Fruit fly (Drosophila melanogaster) whole organism, embryonic: ENCODE data around the gene Mfe2.

Experiments used
- Bdp1 ChIP-seq: fragments of 200-800 bp; sonication (Bioruptor generic); optimal IDR thresholded peaks from 3 replicates; lab custom pipeline; 2016; ENCODE audit warnings: missing biosample characterization, missing genetic modification characterization
- CG10565 ChIP-seq: fragments of 200-800 bp; sonication (Bioruptor generic); optimal IDR thresholded peaks from 3 replicates; lab custom pipeline; 2016; ENCODE audit warnings: missing biosample characterization, mild to moderate bottlenecking, missing genetic modification characterization
- CG10654 ChIP-seq: fragments of 200-800 bp; sonication (Bioruptor generic); optimal IDR thresholded peaks from 2 replicates; lab custom pipeline; 2016; ENCODE audit warnings: missing biosample characterization, missing genetic modification characterization
- CG11723 ChIP-seq: fragments of 200-800 bp; sonication (Bioruptor generic); optimal IDR thresholded peaks from 2 replicates; lab custom pipeline; 2017; ENCODE audit warnings: missing biosample characterization, mild to moderate bottlenecking, missing genetic modification characterization
- CG12155 ChIP-seq: fragments of 200-800 bp; sonication (Bioruptor generic); optimal IDR thresholded peaks from 3 replicates; lab custom pipeline; 2016; ENCODE audit warnings: missing biosample characterization, missing genetic modification characterization
- CG13424 ChIP-seq: fragments of 200-800 bp; sonication (Bioruptor generic); optimal IDR thresholded peaks from 2 replicates; lab custom pipeline; 2019; ENCODE audit warnings: missing biosample characterization, mild to moderate bottlenecking, missing genetic modification characterization, moderate library complexity
- CG14860 ChIP-seq: fragments of 200-800 bp; sonication (Bioruptor generic); IDR thresholded peaks from 3 replicates; pipeline ENCODE4 v1.3.6; 2022; ENCODE audit warnings: missing biosample characterization, missing genetic modification characterization; ENCODE audit not compliant: partially characterized antibody
- CG1602 ChIP-seq: fragments of 200-800 bp; sonication (Bioruptor generic); optimal IDR thresholded peaks from 3 replicates; lab custom pipeline; 2016; ENCODE audit warnings: missing biosample characterization, missing genetic modification characterization
- CG16813 ChIP-seq: fragments of 200-800 bp; sonication (Bioruptor generic); IDR thresholded peaks from 3 replicates; pipeline ENCODE4 v1.3.6; 2022; ENCODE audit warnings: missing biosample characterization, missing genetic modification characterization; ENCODE audit not compliant: partially characterized antibody
- CG17912 ChIP-seq: fragments of 200-800 bp; sonication (Bioruptor generic); optimal IDR thresholded peaks from 2 replicates; lab custom pipeline; 2018; ENCODE audit warnings: missing biosample characterization, mild to moderate bottlenecking, missing genetic modification characterization
- CG2116 ChIP-seq: fragments of 200-800 bp; sonication (Bioruptor generic); optimal IDR thresholded peaks from 3 replicates; lab custom pipeline; 2018; ENCODE audit warnings: missing biosample characterization, mild to moderate bottlenecking, missing genetic modification characterization
- CG2712 ChIP-seq: fragments of 200-800 bp; optimal IDR thresholded peaks from 3 replicates; lab custom pipeline; 2019; ENCODE audit warnings: missing biosample characterization, mild to moderate bottlenecking, missing genetic modification characterization, moderate library complexity
- CG4854 ChIP-seq: fragments of 200-800 bp; sonication (Bioruptor generic); optimal IDR thresholded peaks from 2 replicates; lab custom pipeline; 2016; ENCODE audit warnings: missing biosample characterization, missing genetic modification characterization, inconsistent platforms
- CG5953 ChIP-seq: fragments of 200-800 bp; sonication (Bioruptor generic); IDR thresholded peaks from 2 replicates; pipeline ENCODE4 v1.3.6; 2022; ENCODE audit warnings: missing biosample characterization, missing genetic modification characterization
- CG6654 ChIP-seq: fragments of 200-800 bp; sonication (Bioruptor generic); optimal IDR thresholded peaks from 2 replicates; lab custom pipeline; 2017; ENCODE audit warnings: missing biosample characterization, mild to moderate bottlenecking, missing genetic modification characterization
- CG8359 ChIP-seq: fragments of 200-800 bp; sonication (Bioruptor generic); optimal IDR thresholded peaks from 2 replicates; lab custom pipeline; 2017; ENCODE audit warnings: missing biosample characterization, mild to moderate bottlenecking, missing genetic modification characterization, borderline replicate concordance
- CG8765 ChIP-seq: fragments of 200-800 bp; sonication (Bioruptor generic); IDR thresholded peaks from 2 replicates; pipeline ENCODE4 v1.3.6; 2022; ENCODE audit warnings: missing biosample characterization, missing genetic modification characterization
- Dp ChIP-seq: fragments of 200-800 bp; sonication (Bioruptor generic); optimal IDR thresholded peaks from 2 replicates; lab custom pipeline; 2018; ENCODE audit warnings: missing biosample characterization, mild to moderate bottlenecking, missing genetic modification characterization, moderate library complexity
- HLH3B ChIP-seq: fragments of 200-800 bp; sonication (Bioruptor generic); IDR thresholded peaks from 2 replicates; pipeline ENCODE4 v1.3.6; 2022; ENCODE audit warnings: missing biosample characterization, missing genetic modification characterization
- HLH54F ChIP-seq: fragments of 200-800 bp; sonication (Bioruptor generic); optimal IDR thresholded peaks from 3 replicates; lab custom pipeline; 2016; ENCODE audit warnings: missing biosample characterization, missing genetic modification characterization
- Lhr ChIP-seq: fragments of 200-800 bp; sonication (Bioruptor generic); optimal IDR thresholded peaks from 3 replicates; lab custom pipeline; 2017; ENCODE audit warnings: mild to moderate bottlenecking, missing biosample characterization, missing genetic modification reagents, missing genetic modification characterization
- Mes4 ChIP-seq: fragments of 200-800 bp; sonication (Bioruptor generic); optimal IDR thresholded peaks from 2 replicates; lab custom pipeline; 2016; ENCODE audit warnings: missing biosample characterization, missing genetic modification characterization
- Opbp ChIP-seq: fragments of 200-800 bp; sonication (Bioruptor generic); IDR thresholded peaks from 3 replicates; pipeline ENCODE4 v1.3.6; 2022; ENCODE audit warnings: missing biosample characterization, missing genetic modification characterization; ENCODE audit not compliant: partially characterized antibody
- Pdp1 ChIP-seq, 2 experiments: fragments of 200-800 bp; sonication (Bioruptor generic); optimal IDR thresholded peaks; 3 replicates each; lab custom pipeline; 2016; ENCODE audit warnings: missing biosample characterization in 2 of 2, missing genetic modification characterization in 2 of 2, mild to moderate bottlenecking in 1 of 2, moderate library complexity in 1 of 2
- Rfx ChIP-seq: fragments of 200-800 bp; sonication (Bioruptor generic); IDR thresholded peaks from 2 replicates; pipeline ENCODE4 v1.3.6; 2022; ENCODE audit warnings: missing biosample characterization, missing genetic modification characterization
- Rx ChIP-seq: fragments of 200-800 bp; sonication (Bioruptor generic); IDR thresholded peaks from 2 replicates; pipeline ENCODE4 v1.3.6; 2022; ENCODE audit warnings: missing biosample characterization, missing genetic modification characterization
- Usf ChIP-seq: fragments of 200-800 bp; sonication (Bioruptor generic); optimal IDR thresholded peaks from 2 replicates; lab custom pipeline; 2017; ENCODE audit warnings: missing genotype, missing biosample characterization, missing genetic modification characterization
- ac ChIP-seq: fragments of 200-800 bp; sonication (Bioruptor generic); optimal IDR thresholded peaks from 3 replicates; lab custom pipeline; 2017; ENCODE audit warnings: missing biosample characterization, mild to moderate bottlenecking, missing genetic modification characterization
- bsh ChIP-seq, 2 experiments: fragments of 200-800 bp; sonication (Bioruptor generic); optimal IDR thresholded peaks; 2 replicates each; lab custom pipeline; 2017 to 2018; ENCODE audit warnings: mild to moderate bottlenecking in 2 of 2, missing biosample characterization in 2 of 2, missing genetic modification characterization in 2 of 2, moderate library complexity in 1 of 2
- dmrt99B ChIP-seq: fragments of 200-800 bp; sonication (Bioruptor generic); optimal IDR thresholded peaks from 2 replicates; lab custom pipeline; 2018; ENCODE audit warnings: missing biosample characterization, mild to moderate bottlenecking, missing genetic modification characterization, moderate library complexity
- dpn ChIP-seq, 2 experiments: fragments of 200-800 bp; sonication (Bioruptor generic); optimal IDR thresholded peaks; 3 replicates each; lab custom pipeline; 2016; ENCODE audit warnings: missing biosample characterization in 2 of 2, missing genetic modification characterization in 2 of 2
- fd3F ChIP-seq: fragments of 200-800 bp; sonication (Bioruptor generic); optimal IDR thresholded peaks from 2 replicates; lab custom pipeline; 2018; ENCODE audit warnings: missing biosample characterization, mild to moderate bottlenecking, missing genetic modification characterization, moderate library complexity
- gro ChIP-seq: fragments of 200-800 bp; sonication (Bioruptor generic); optimal IDR thresholded peaks from 2 replicates; lab custom pipeline; 2016; ENCODE audit warnings: missing biosample characterization, missing genetic modification characterization
- gsb-n ChIP-seq: fragments of 200-800 bp; sonication (Bioruptor generic); optimal IDR thresholded peaks from 3 replicates; lab custom pipeline; 2018; ENCODE audit warnings: missing biosample characterization, mild to moderate bottlenecking, missing genetic modification characterization
- kni ChIP-seq: fragments of 200-800 bp; sonication (Bioruptor generic); optimal IDR thresholded peaks from 3 replicates; lab custom pipeline; 2017; ENCODE audit warnings: mild to moderate bottlenecking, missing biosample characterization, missing genetic modification reagents, missing genetic modification characterization
- lmd ChIP-seq: fragments of 200-800 bp; sonication (Bioruptor generic); IDR thresholded peaks from 2 replicates; pipeline ENCODE4 v1.3.6; 2022; ENCODE audit warnings: missing biosample characterization, missing genetic modification characterization
- pita ChIP-seq: fragments of 200-800 bp; sonication (Bioruptor generic); optimal IDR thresholded peaks from 2 replicates; lab custom pipeline; 2017; ENCODE audit warnings: missing biosample characterization, mild to moderate bottlenecking, missing genetic modification characterization
- pzg ChIP-seq: fragments of 200-800 bp; sonication (Bioruptor generic); optimal IDR thresholded peaks from 3 replicates; lab custom pipeline; 2018; ENCODE audit warnings: missing biosample characterization, mild to moderate bottlenecking, missing genetic modification characterization, moderate library complexity
- sc ChIP-seq, 3 experiments: fragments of >200 bp in 2 of 3; fragments of 200-800 bp in 1 of 3; sonication (Bioruptor generic) in 1 of 3; optimal IDR thresholded peaks; 2 replicates in 2 of 3; 3 replicates in 1 of 3; lab custom pipeline; 2017; ENCODE audit warnings: mild to moderate bottlenecking in 1 of 3, missing biosample characterization in 1 of 3, missing genetic modification characterization in 1 of 3, missing genetic modification reagents in 1 of 3
- sens-2 ChIP-seq: fragments of 200-800 bp; sonication (Bioruptor generic); IDR thresholded peaks from 2 replicates; pipeline ENCODE4 v1.3.6; 2022; ENCODE audit warnings: missing biosample characterization, missing genetic modification characterization
- slp2 ChIP-seq: fragments of 200-800 bp; sonication (Bioruptor generic); optimal IDR thresholded peaks from 2 replicates; lab custom pipeline; 2016; ENCODE audit warnings: missing biosample characterization, missing genetic modification characterization
- sqz ChIP-seq: fragments of 200-800 bp; sonication (Bioruptor generic); optimal IDR thresholded peaks from 3 replicates; lab custom pipeline; 2018; ENCODE audit warnings: missing biosample characterization, mild to moderate bottlenecking, missing genetic modification characterization
- tio ChIP-seq: fragments of 200-800 bp; sonication (Bioruptor generic); optimal IDR thresholded peaks from 2 replicates; lab custom pipeline; 2017; ENCODE audit warnings: missing biosample characterization, missing genetic modification characterization, inconsistent platforms
- twi ChIP-seq: fragments of 200-800 bp; optimal IDR thresholded peaks from 2 replicates; lab custom pipeline; 2019; ENCODE audit warnings: missing biosample characterization, mild to moderate bottlenecking, missing genetic modification characterization, moderate library complexity
- unpg ChIP-seq: fragments of 200-800 bp; sonication (Bioruptor generic); optimal IDR thresholded peaks from 3 replicates; lab custom pipeline; 2018; ENCODE audit warnings: missing biosample characterization, mild to moderate bottlenecking, missing genetic modification characterization, moderate library complexity
- usp ChIP-seq: fragments of >200 bp; optimal IDR thresholded peaks from 2 replicates; lab custom pipeline; 2017; ENCODE audit warnings: missing biosample characterization, missing genetic modification characterization
- vnd ChIP-seq: fragments of 200-800 bp; sonication (Bioruptor generic); IDR thresholded peaks from 3 replicates; pipeline ENCODE4 v1.3.6; 2022; ENCODE audit warnings: missing biosample characterization, missing genetic modification characterization; ENCODE audit not compliant: partially characterized antibody
- zen ChIP-seq: fragments of 200-800 bp; sonication (Bioruptor generic); optimal IDR thresholded peaks from 3 replicates; lab custom pipeline; 2018; ENCODE audit warnings: missing biosample characterization, mild to moderate bottlenecking, missing genetic modification characterization, moderate library complexity
- zfh2 ChIP-seq: fragments of 200-800 bp; sonication (Bioruptor generic); optimal IDR thresholded peaks from 2 replicates; lab custom pipeline; 2016; ENCODE audit warnings: missing biosample characterization, missing genetic modification characterization

Mfe2 gene

dm6 chrX:16288492-16288964 lies 17.8 kb downstream of the Mfe2 start, which contains the start of the genes CG32576 and caz (continued):
- TF ChIP-seq CG16813 (GFP tag; lab: Robert Waterston, UW): peak; percentile 64
- TF ChIP-seq CG13424 (tag; lab: Kevin White, UChicago): peak; percentile 59
- TF ChIP-seq Dp (GFP tag; lab: Kevin White, UChicago): peak; percentile 50
- TF ChIP-seq CG8765 (GFP tag; lab: Robert Waterston, UW): no peak
- no peak for TF ChIP-seq sens-2 (GFP tag; lab: Robert Waterston, UW)
- no peak; the same call in 2 of the 3 replicates for TF ChIP-seq CG14860 (GFP tag; lab: Robert Waterston, UW)
- TF ChIP-seq CG8359 (GFP tag; lab: Kevin White, UChicago): no peak
- no peak for TF ChIP-seq CG17912 (GFP tag; lab: Kevin White, UChicago)
- TF ChIP-seq CG10654 (GFP tag; lab: Kevin White, UChicago): peak; percentile 6
- TF ChIP-seq CG12155 (GFP tag; lab: Kevin White, UChicago): peak; percentile 37
- peak; percentile 12 for TF ChIP-seq zfh2 (GFP tag; lab: Kevin White, UChicago)
- peak; percentile 22 for TF ChIP-seq twi (tag; lab: Kevin White, UChicago)
- TF ChIP-seq dpn (GFP tag; optimal IDR thresholded peaks at IDR 0.05; lab: Kevin White, UChicago): peak in 1 of 2 experiments; percentile 43
- TF ChIP-seq usp (GFP tag; lab: Kevin White, UChicago): no peak
- no peak for TF ChIP-seq Usf (GFP tag; lab: Kevin White, UChicago)
- no peak for TF ChIP-seq CG4854 (GFP tag; lab: Kevin White, UChicago)
- TF ChIP-seq CG1602: no peak
- no peak for TF ChIP-seq CG11723 (GFP tag; lab: Kevin White, UChicago)
- TF ChIP-seq CG2712: peak; percentile 47
- no peak for TF ChIP-seq tio (GFP tag; lab: Kevin White, UChicago)
- peak; percentile 73 for TF ChIP-seq zen
- TF ChIP-seq CG6654 (GFP tag; lab: Kevin White, UChicago): no peak
- no peak for TF ChIP-seq sqz
- TF ChIP-seq Mes4 (GFP tag; lab: Kevin White, UChicago): no peak
- TF ChIP-seq Lhr: peak; percentile 9
- TF ChIP-seq Bdp1 (GFP tag; lab: Kevin White, UChicago): no peak
- no peak for TF ChIP-seq slp2 (GFP tag; lab: Kevin White, UChicago)
- TF ChIP-seq gsb-n (tag; lab: Kevin White, UChicago): peak; percentile 17
- no peak for TF ChIP-seq kni (GFP tag; lab: Kevin White, UChicago)
- TF ChIP-seq fd3F (GFP tag; lab: Kevin White, UChicago): peak; percentile 13
- TF ChIP-seq ac (GFP tag; lab: Kevin White, UChicago): no peak
- no peak for TF ChIP-seq lmd (GFP tag; lab: Robert Waterston, UW)
- no peak for TF ChIP-seq CG5953 (GFP tag; lab: Robert Waterston, UW)
- TF ChIP-seq vnd (GFP tag; lab: Robert Waterston, UW): peak; percentile 56; the same call in 2 of the 3 replicates
- no peak for TF ChIP-seq gro (GFP tag; lab: Kevin White, UChicago)
- no peak for TF ChIP-seq Opbp (GFP tag; lab: Robert Waterston, UW)
- TF ChIP-seq Rx (GFP tag; lab: Robert Waterston, UW): no peak
- no peak for TF ChIP-seq HLH54F (GFP tag; lab: Kevin White, UChicago)
- TF ChIP-seq pita (GFP tag; lab: Kevin White, UChicago): no peak
- TF ChIP-seq Rfx: peak; percentile 30; the same call in 1 of the 2 replicates
- peak in 1 of 2 experiments; percentile 12 for TF ChIP-seq Pdp1 (GFP tag; optimal IDR thresholded peaks at IDR 0.05; lab: Kevin White, UChicago)
- TF ChIP-seq dmrt99B: no peak
- TF ChIP-seq unpg: peak; percentile 31
- peak; percentile 95 for TF ChIP-seq CG2116 (GFP tag; lab: Kevin White, UChicago)
- peak in 1 of 2 experiments; percentile 21 for TF ChIP-seq bsh (GFP tag; optimal IDR thresholded peaks at IDR 0.05; lab: Kevin White, UChicago)
- TF ChIP-seq sc (optimal IDR thresholded peaks at IDR 0.05; lab: Kevin White, UChicago): no peak
- no peak for TF ChIP-seq sc (GFP tag; optimal IDR thresholded peaks at IDR 0.05; lab: Kevin White, UChicago)
- no peak for TF ChIP-seq HLH3B
- no peak for TF ChIP-seq CG10565
- TF ChIP-seq pzg: peak; percentile 67
